Fruit fly (Drosophila melanogaster) whole organism: ENCODE data around the gene CG11345.

Source experiments
- EcR ChIP-seq, 2 experiments: fragments of >200 bp; optimal IDR thresholded peaks; 2 replicates each; lab custom pipeline; 2017; ENCODE audit warnings: missing biosample characterization in 2 of 2, missing genetic modification characterization in 2 of 2, missing genetic modification reagents in 2 of 2
- pan ChIP-seq: fragments of >200 bp; optimal IDR thresholded peaks from 2 replicates; lab custom pipeline; 2017

- TF ChIP-seq EcR (GFP tag; optimal IDR thresholded peaks at IDR 0.05; lab: Kevin White, UChicago) = no peak
- TF ChIP-seq pan (lab: Kevin White, UChicago) = no peak
Observed at dm6 chr3L:4409134-4409897, 48.6 kb downstream of the CG11345 start.
